Worm (Caenorhabditis elegans): ENCODE results near the gene alh-4.

alh-4 gene

DNA sequence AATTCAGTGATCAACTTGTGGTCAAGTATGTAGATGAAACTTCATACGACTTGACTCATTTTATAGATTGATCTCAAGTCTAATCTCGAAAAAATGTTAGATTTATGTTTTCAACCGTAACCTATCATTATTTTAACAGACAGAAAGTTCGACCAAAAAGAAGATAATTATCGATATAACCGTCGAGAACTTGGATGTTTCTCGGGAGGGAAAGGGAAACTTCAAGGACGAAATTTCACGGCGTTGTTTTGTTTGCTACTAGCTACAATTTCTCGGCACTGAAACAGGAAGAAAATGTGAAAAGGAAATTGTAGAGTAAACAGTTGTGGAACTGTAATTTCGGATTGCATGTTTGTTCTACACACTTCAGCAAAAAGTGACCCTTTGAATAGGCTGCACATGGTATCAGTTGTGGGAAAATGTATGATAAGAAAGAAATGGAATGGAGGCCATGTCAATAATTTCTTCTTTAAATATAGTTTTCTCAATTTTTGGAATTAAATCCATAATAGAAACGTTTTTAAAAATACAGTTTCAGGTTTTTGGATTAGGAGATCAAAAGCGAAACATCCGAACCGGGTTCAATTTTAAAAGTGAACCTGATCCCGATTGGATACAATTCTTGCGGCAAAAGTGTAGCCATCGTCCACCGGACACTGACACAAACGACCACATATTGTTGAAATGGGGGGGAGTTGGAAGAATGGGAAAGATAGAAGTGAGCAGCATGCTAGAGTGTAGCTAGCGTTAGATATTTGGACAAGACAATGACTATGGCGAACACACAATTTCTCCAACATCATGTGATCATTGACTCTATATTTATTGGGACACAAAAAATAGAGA is 1.0 kb upstream of the alh-4 start:
- TF ChIP-seq dmd-4 (tag; optimal IDR thresholded peaks at IDR 0.05): no peak
- no peak for TF ChIP-seq ztf-4 (tag; optimal IDR thresholded peaks at IDR 0.05)
- peak; percentile 18 for TF ChIP-seq nhr-129 (tag; optimal IDR thresholded peaks at IDR 0.05)
- no peak for TF ChIP-seq skn-1 (tag; optimal IDR thresholded peaks at IDR 0.05)
- no peak for TF ChIP-seq ceh-16 (tag; optimal IDR thresholded peaks at IDR 0.05)
- TF ChIP-seq ZK546.5 (tag; optimal IDR thresholded peaks at IDR 0.05): no peak
- TF ChIP-seq unc-55 (GFP tag; optimal IDR thresholded peaks at IDR 0.05): no peak
- TF ChIP-seq egl-27 (tag; optimal IDR thresholded peaks at IDR 0.05): no peak
- no peak for TF ChIP-seq R02D3.7 (tag; optimal IDR thresholded peaks at IDR 0.05)
- no peak for TF ChIP-seq peb-1 (tag; optimal IDR thresholded peaks at IDR 0.05)
- TF ChIP-seq ztf-1 (GFP tag; conservative IDR thresholded peaks at IDR 0.05): no peak
- no peak for TF ChIP-seq fos-1 (tag; optimal IDR thresholded peaks at IDR 0.05)
- TF ChIP-seq unc-39 (tag; optimal IDR thresholded peaks at IDR 0.05): no peak
- TF ChIP-seq lsy-2 (tag; optimal IDR thresholded peaks at IDR 0.05): no peak
- no peak for TF ChIP-seq lin-13 (GFP tag; optimal IDR thresholded peaks at IDR 0.05)
- TF ChIP-seq mdl-1 (tag; optimal IDR thresholded peaks at IDR 0.05): no peak
- TF ChIP-seq crh-2 (tag; optimal IDR thresholded peaks at IDR 0.05): peak; percentile 21
- no peak for TF ChIP-seq snpc-4 (tag; optimal IDR thresholded peaks at IDR 0.05)
- TF ChIP-seq C34F6.9 (tag; optimal IDR thresholded peaks at IDR 0.05): no peak
- peak; percentile 26 for TF ChIP-seq sma-9 (GFP tag; optimal IDR thresholded peaks at IDR 0.05)
- no peak for TF ChIP-seq sma-9 (tag; optimal IDR thresholded peaks at IDR 0.05)
- TF ChIP-seq F13H6.1 (tag; optimal IDR thresholded peaks at IDR 0.05): no peak
- no peak for TF ChIP-seq nhr-6 (tag; optimal IDR thresholded peaks at IDR 0.05)
- TF ChIP-seq Y55F3AM.14 (GFP tag; optimal IDR thresholded peaks at IDR 0.05): no peak
- TF ChIP-seq nhr-21 (tag; optimal IDR thresholded peaks at IDR 0.05): no peak
- TF ChIP-seq blmp-1 (tag; optimal IDR thresholded peaks at IDR 0.05; ENCODE audit: insufficient read depth): peak; percentile 3
- no peak for TF ChIP-seq elt-3 (tag; optimal IDR thresholded peaks at IDR 0.05)
- TF ChIP-seq aly-2 (tag; optimal IDR thresholded peaks at IDR 0.05): no peak
- TF ChIP-seq nhr-23 (tag; optimal IDR thresholded peaks at IDR 0.05): no peak
- no peak for TF ChIP-seq elt-1 (tag; optimal IDR thresholded peaks at IDR 0.05)
- TF ChIP-seq sma-3 (GFP tag; optimal IDR thresholded peaks at IDR 0.05): peak; percentile 49

ce11 chrV:6427433-6427832 is 2.3 kb downstream of the alh-4 start:
- TF ChIP-seq ztf-1 (GFP tag; conservative IDR thresholded peaks at IDR 0.05) (no peak), egl-27 (tag; optimal IDR thresholded peaks at IDR 0.05) (no peak), nhr-21 (tag; optimal IDR thresholded peaks at IDR 0.05) (peak; percentile 22), sma-9 (GFP tag; optimal IDR thresholded peaks at IDR 0.05) (peak; percentile 10), sma-9 (tag; optimal IDR thresholded peaks at IDR 0.05) (no peak), blmp-1 (tag; optimal IDR thresholded peaks at IDR 0.05; ENCODE audit: insufficient read depth) (no peak), C34F6.9 (tag; optimal IDR thresholded peaks at IDR 0.05) (peak; percentile 57), R02D3.7 (tag; optimal IDR thresholded peaks at IDR 0.05) (no peak), nhr-129 (tag; optimal IDR thresholded peaks at IDR 0.05) (peak; percentile 5), nhr-25 (tag; optimal IDR thresholded peaks at IDR 0.05) (peak; percentile 45), lin-13 (GFP tag; optimal IDR thresholded peaks at IDR 0.05) (peak; percentile 24), sem-4 (tag; optimal IDR thresholded peaks at IDR 0.05) (peak; percentile 20), zag-1 (tag; optimal IDR thresholded peaks at IDR 0.05) (no peak), ztf-11 (tag; optimal IDR thresholded peaks at IDR 0.05) (no peak), fos-1 (tag; optimal IDR thresholded peaks at IDR 0.05) (peak; percentile 32), crh-2 (tag; optimal IDR thresholded peaks at IDR 0.05) (peak; percentile 53), mbf-1 (tag; optimal IDR thresholded peaks at IDR 0.05) (no peak), sma-3 (GFP tag; optimal IDR thresholded peaks at IDR 0.05) (peak; percentile 30), dmd-4 (tag; optimal IDR thresholded peaks at IDR 0.05) (no peak), nhr-6 (tag; optimal IDR thresholded peaks at IDR 0.05) (peak; percentile 4), unc-39 (tag; optimal IDR thresholded peaks at IDR 0.05) (no peak), lsy-2 (tag; optimal IDR thresholded peaks at IDR 0.05) (peak; percentile 36 to 81), F13H6.1 (tag; optimal IDR thresholded peaks at IDR 0.05) (peak; percentile 65), unc-55 (GFP tag; optimal IDR thresholded peaks at IDR 0.05) (peak; percentile 58), ceh-16 (tag; optimal IDR thresholded peaks at IDR 0.05) (no peak), nhr-10 (tag; optimal IDR thresholded peaks at IDR 0.05) (no peak), peb-1 (tag; optimal IDR thresholded peaks at IDR 0.05) (no peak)

- TF ChIP-seq Y55F3AM.14 (GFP tag; optimal IDR thresholded peaks at IDR 0.05) (peak; percentile 11), dmd-4 (tag; optimal IDR thresholded peaks at IDR 0.05) (no peak), C34F6.9 (tag; optimal IDR thresholded peaks at IDR 0.05) (no peak), egl-27 (tag; optimal IDR thresholded peaks at IDR 0.05) (no peak)
These were observed 2.9 kb downstream of the alh-4 start, which contains the start of gene atp-4 for ce11 chrV:6426843-6427242. atp-4 (minus strand) TSS chrV:6427112.
